Worm (Caenorhabditis elegans) whole organism, L3 larva: ENCODE data around the gene pes-5.

Experiments used
- R02D3.7 ChIP-seq: fragments of 150-350 bp; optimal IDR thresholded peaks from 2 replicates; lab custom pipeline; 2014; ENCODE audit warnings: missing biosample characterization, missing genetic modification characterization
- ZK546.5 ChIP-seq: sonication (generic microtip); optimal IDR thresholded peaks from 2 replicates; lab custom pipeline; 2017; ENCODE audit warnings: missing biosample characterization, missing genetic modification characterization
- ama-1 ChIP-seq: fragments of 150-350 bp; optimal IDR thresholded peaks from 2 replicates; lab custom pipeline; 2018
- ceh-16 ChIP-seq: sonication (generic microtip); optimal IDR thresholded peaks from 2 replicates; lab custom pipeline; 2017; ENCODE audit warnings: missing biosample characterization, missing genetic modification characterization
- ceh-28 ChIP-seq: fragments of 150-350 bp; optimal IDR thresholded peaks from 2 replicates; lab custom pipeline; 2014; ENCODE audit warnings: missing biosample characterization, missing genetic modification reagents, missing genetic modification characterization
- ceh-82 ChIP-seq: fragments of 150-350 bp; optimal IDR thresholded peaks from 2 replicates; lab custom pipeline; 2014; ENCODE audit warnings: missing biosample characterization, missing genetic modification characterization
- ceh-9 ChIP-seq: sonication (generic microtip); optimal IDR thresholded peaks from 2 replicates; lab custom pipeline; 2018; ENCODE audit warnings: missing biosample characterization, missing genetic modification characterization
- egl-27 ChIP-seq: sonication (generic microtip); optimal IDR thresholded peaks from 4 replicates; lab custom pipeline; 2017; ENCODE audit warnings: missing biosample characterization, missing genetic modification reagents, missing genetic modification characterization
- egl-5 ChIP-seq: fragments of 150-350 bp; optimal IDR thresholded peaks from 2 replicates; lab custom pipeline; 2017; ENCODE audit warnings: missing biosample characterization, missing genetic modification reagents, missing genetic modification characterization, inconsistent platforms
- elt-1 ChIP-seq: fragments of 150-350 bp; optimal IDR thresholded peaks from 2 replicates; lab custom pipeline; 2014; ENCODE audit warnings: missing biosample characterization, missing genetic modification characterization
- elt-2 ChIP-seq: sonication (generic microtip); optimal IDR thresholded peaks from 2 replicates; lab custom pipeline; 2016; ENCODE audit warnings: missing genetic modification reagents, mild to moderate bottlenecking, missing genetic modification characterization, missing compliant biosample characterization
- eor-1 ChIP-seq, 2 experiments: fragments of 150-350 bp; optimal IDR thresholded peaks; 2 replicates each; lab custom pipeline; 2014 to 2018; ENCODE audit warnings: missing biosample characterization in 2 of 2, missing genetic modification characterization in 2 of 2
- fkh-10 ChIP-seq: sonication (generic microtip); optimal IDR thresholded peaks from 2 replicates; lab custom pipeline; 2017; ENCODE audit warnings: missing biosample characterization, missing genetic modification reagents, missing genetic modification characterization
- fos-1 ChIP-seq: fragments of 150-350 bp; optimal IDR thresholded peaks from 2 replicates; lab custom pipeline; 2014; ENCODE audit warnings: missing biosample characterization, missing genetic modification characterization
- hmg-11 ChIP-seq: sonication (generic microtip); optimal IDR thresholded peaks from 2 replicates; lab custom pipeline; 2016; ENCODE audit warnings: missing genetic modification characterization, missing compliant biosample characterization
- lin-15B ChIP-seq: fragments of 150-350 bp; optimal IDR thresholded peaks from 2 replicates; lab custom pipeline; 2014; ENCODE audit warnings: missing biosample characterization, missing genetic modification characterization
- lin-39 ChIP-seq: fragments of 150-350 bp; optimal IDR thresholded peaks from 2 replicates; lab custom pipeline; 2018; ENCODE audit warnings: missing biosample characterization, missing genetic modification reagents, missing genetic modification characterization
- lsy-12 ChIP-seq: sonication (generic microtip); optimal IDR thresholded peaks from 2 replicates; lab custom pipeline; 2016; ENCODE audit warnings: mild to moderate bottlenecking, missing genetic modification characterization, missing compliant biosample characterization
- mdl-1 ChIP-seq: fragments of 150-350 bp; optimal IDR thresholded peaks from 2 replicates; lab custom pipeline; 2014; ENCODE audit warnings: missing biosample characterization, missing genetic modification characterization
- mml-1 ChIP-seq: fragments of 150-350 bp; sonication (generic microtip); optimal IDR thresholded peaks from 3 replicates; lab custom pipeline; 2014; ENCODE audit warnings: missing biosample characterization, missing genetic modification characterization
- nfya-1 ChIP-seq: sonication (generic microtip); optimal IDR thresholded peaks from 2 replicates; lab custom pipeline; 2017; ENCODE audit warnings: missing genetic modification characterization, mild to moderate bottlenecking, missing compliant biosample characterization, antibody characterized with exemption, moderate library complexity; ENCODE audit not compliant: insufficient read depth
- nhr-11 ChIP-seq: fragments of 150-350 bp; optimal IDR thresholded peaks from 2 replicates; lab custom pipeline; 2014; ENCODE audit warnings: missing biosample characterization, missing genetic modification characterization
- nhr-12 ChIP-seq: fragments of 150-350 bp; optimal IDR thresholded peaks from 2 replicates; lab custom pipeline; 2014; ENCODE audit warnings: missing biosample characterization, missing genetic modification characterization
- nhr-23 ChIP-seq: fragments of 150-350 bp; optimal IDR thresholded peaks from 2 replicates; lab custom pipeline; 2014; ENCODE audit warnings: missing biosample characterization, missing genetic modification reagents, missing genetic modification characterization
- nhr-237 ChIP-seq: fragments of 150-350 bp; optimal IDR thresholded peaks from 2 replicates; lab custom pipeline; 2014; ENCODE audit warnings: missing biosample characterization, missing genetic modification characterization
- nhr-25 ChIP-seq: sonication (generic microtip); optimal IDR thresholded peaks from 2 replicates; lab custom pipeline; 2017; ENCODE audit warnings: missing biosample characterization, missing genetic modification characterization
- nhr-28 ChIP-seq: fragments of 150-350 bp; optimal IDR thresholded peaks from 2 replicates; lab custom pipeline; 2014; ENCODE audit warnings: missing biosample characterization, missing genetic modification characterization
- nhr-43 ChIP-seq: sonication (generic microtip); optimal IDR thresholded peaks from 2 replicates; lab custom pipeline; 2016; ENCODE audit warnings: mild to moderate bottlenecking, missing genetic modification characterization, missing compliant biosample characterization; ENCODE audit not compliant: poor library complexity, severe bottlenecking
- nhr-67 ChIP-seq: fragments of 150-350 bp; optimal IDR thresholded peaks from 2 replicates; lab custom pipeline; 2014; ENCODE audit warnings: missing biosample characterization, missing genetic modification characterization
- nhr-76 ChIP-seq: fragments of 150-350 bp; sonication (generic microtip); optimal IDR thresholded peaks from 5 replicates; lab custom pipeline; 2014; ENCODE audit warnings: missing biosample characterization, missing genetic modification characterization
- nhr-77 ChIP-seq: fragments of 150-350 bp; optimal IDR thresholded peaks from 2 replicates; lab custom pipeline; 2014; ENCODE audit warnings: missing biosample characterization, missing genetic modification characterization
- pha-4 ChIP-seq: fragments of 150-350 bp; optimal IDR thresholded peaks from 2 replicates; lab custom pipeline; 2014; ENCODE audit warnings: missing biosample characterization, missing genetic modification reagents, missing genetic modification characterization
- pqm-1 ChIP-seq: fragments of 150-350 bp; optimal IDR thresholded peaks from 2 replicates; lab custom pipeline; 2017; ENCODE audit warnings: missing biosample characterization, missing genetic modification characterization, inconsistent platforms
- sea-2 ChIP-seq: fragments of 150-350 bp; sonication (generic microtip); optimal IDR thresholded peaks from 4 replicates; lab custom pipeline; 2014; ENCODE audit warnings: missing biosample characterization, missing genetic modification reagents, missing genetic modification characterization
- skn-1 ChIP-seq: fragments of 150-350 bp; optimal IDR thresholded peaks from 2 replicates; lab custom pipeline; 2014; ENCODE audit warnings: missing biosample characterization, missing genetic modification characterization
- snpc-4 ChIP-seq: fragments of 150-350 bp; optimal IDR thresholded peaks from 2 replicates; lab custom pipeline; 2014; ENCODE audit warnings: missing biosample characterization, missing genetic modification characterization
- tbx-2 ChIP-seq: sonication (generic microtip); optimal IDR thresholded peaks from 2 replicates; lab custom pipeline; 2016; ENCODE audit warnings: mild to moderate bottlenecking, missing genetic modification characterization, missing compliant biosample characterization
- unc-39 ChIP-seq: sonication (generic microtip); optimal IDR thresholded peaks from 4 replicates; lab custom pipeline; 2017; ENCODE audit warnings: missing biosample characterization, missing genetic modification characterization
- unc-62 ChIP-seq: fragments of 150-350 bp; sonication (generic microtip); optimal IDR thresholded peaks from 4 replicates; lab custom pipeline; 2014; ENCODE audit warnings: missing biosample characterization, missing genetic modification reagents, missing genetic modification characterization
- zag-1 ChIP-seq: fragments of 150-350 bp; optimal IDR thresholded peaks from 2 replicates; lab custom pipeline; 2014; ENCODE audit warnings: missing biosample characterization, missing genetic modification characterization
- ztf-11 ChIP-seq: fragments of 150-350 bp; optimal IDR thresholded peaks from 2 replicates; lab custom pipeline; 2014; ENCODE audit warnings: missing biosample characterization, missing genetic modification characterization
- ztf-4 ChIP-seq: fragments of 150-350 bp; optimal IDR thresholded peaks from 2 replicates; lab custom pipeline; 2014; ENCODE audit warnings: missing biosample characterization, missing genetic modification characterization

Gene pes-5

ce11 chrII:11819824-11820223 lies 10.0 kb downstream of the pes-5 start, which contains the start of gene Y6D1A.2:
Gene Y6D1A.2, minus strand, starts transcription at chrII:11819924.
- TF ChIP-seq mdl-1 (tag; lab: Kevin White, UChicago) (no peak), nhr-25 (tag; lab: Kevin White, UChicago) (peak; percentile 33)
- TF ChIP-seq, all 47 proteins: peak for 1

DNA sequence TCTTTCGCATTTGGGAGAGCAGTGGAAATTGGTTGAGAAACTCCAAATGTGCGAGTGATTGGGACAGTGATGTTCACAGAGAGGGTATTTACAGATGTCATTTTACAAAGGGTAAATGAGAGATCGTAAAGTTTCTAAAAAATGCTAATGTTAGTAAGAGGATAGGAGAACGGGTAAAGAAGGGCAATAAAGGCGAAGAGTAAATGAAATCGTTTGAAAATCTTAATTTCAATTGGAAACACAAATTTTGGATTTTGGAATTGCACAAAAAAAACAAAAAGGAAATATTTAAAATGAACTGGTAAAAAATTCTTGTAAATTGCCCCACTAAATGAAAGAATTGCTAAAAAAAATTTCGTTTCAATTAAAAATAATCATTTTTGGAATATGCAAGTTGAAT lies 13.3 kb downstream of the pes-5 start, which contains the start of gene pap-3:
pap-3 (minus strand) TSS at position 101 of the 400 bp plus-strand sequence.
- TF ChIP-seq elt-2 (no peak), ceh-9 (tag; lab: Kevin White, UChicago) (no peak), ceh-82 (tag; lab: Kevin White, UChicago) (no peak), elt-1 (tag; lab: Kevin White, UChicago) (no peak), sea-2 (GFP tag; lab: Kevin White, UChicago) (no peak), fkh-10 (GFP tag; lab: Kevin White, UChicago) (no peak), nfya-1 (tag; lab: Kevin White, UChicago) (no peak), nhr-77 (tag; lab: Kevin White, UChicago) (no peak), nhr-25 (tag; lab: Kevin White, UChicago) (no peak), zag-1 (no peak), ZK546.5 (tag; lab: Kevin White, UChicago) (no peak), egl-27 (no peak), lin-39 (tag; lab: Kevin White, UChicago) (no peak), mml-1 (tag; lab: Kevin White, UChicago) (no peak), nhr-237 (tag; lab: Kevin White, UChicago) (no peak), unc-39 (tag; lab: Kevin White, UChicago) (no peak), ceh-28 (tag; lab: Kevin White, UChicago) (no peak), hmg-11 (tag; lab: Kevin White, UChicago) (no peak), nhr-28 (tag; lab: Kevin White, UChicago) (no peak)

DNA sequence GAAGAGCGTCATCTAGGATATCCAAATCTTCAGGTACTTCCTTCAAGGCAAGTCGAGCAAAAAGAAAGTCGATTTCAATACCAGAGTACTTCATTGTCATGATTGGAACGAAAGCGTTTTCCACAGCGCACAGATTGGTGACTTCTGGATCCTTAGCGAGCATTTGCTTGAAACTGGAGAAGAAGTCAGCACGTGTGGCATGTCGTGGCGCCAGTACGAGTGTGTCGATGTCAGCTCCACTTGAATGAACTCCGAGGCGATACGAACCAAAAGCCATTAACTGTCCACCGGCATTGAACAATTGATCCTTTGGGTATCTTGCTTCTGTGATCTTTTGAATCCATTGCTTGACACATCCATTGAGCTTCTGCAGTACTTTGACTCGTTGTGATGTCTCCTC lies 13.8 kb downstream of the pes-5 start:
- no peak for TF ChIP-seq nhr-77 (tag; lab: Kevin White, UChicago)
- no peak for TF ChIP-seq ama-1 (lab: Kevin White, UChicago)
- no peak for TF ChIP-seq ztf-11 (tag; lab: Kevin White, UChicago)
- no peak for TF ChIP-seq nhr-67
- no peak for TF ChIP-seq egl-5 (tag; lab: Kevin White, UChicago)
- no peak for TF ChIP-seq R02D3.7 (tag; lab: Kevin White, UChicago)
- TF ChIP-seq nfya-1 (tag; lab: Kevin White, UChicago), result no peak
- TF ChIP-seq nhr-11 (tag; lab: Kevin White, UChicago), result no peak
- no peak for TF ChIP-seq hmg-11 (tag; lab: Kevin White, UChicago)

DNA sequence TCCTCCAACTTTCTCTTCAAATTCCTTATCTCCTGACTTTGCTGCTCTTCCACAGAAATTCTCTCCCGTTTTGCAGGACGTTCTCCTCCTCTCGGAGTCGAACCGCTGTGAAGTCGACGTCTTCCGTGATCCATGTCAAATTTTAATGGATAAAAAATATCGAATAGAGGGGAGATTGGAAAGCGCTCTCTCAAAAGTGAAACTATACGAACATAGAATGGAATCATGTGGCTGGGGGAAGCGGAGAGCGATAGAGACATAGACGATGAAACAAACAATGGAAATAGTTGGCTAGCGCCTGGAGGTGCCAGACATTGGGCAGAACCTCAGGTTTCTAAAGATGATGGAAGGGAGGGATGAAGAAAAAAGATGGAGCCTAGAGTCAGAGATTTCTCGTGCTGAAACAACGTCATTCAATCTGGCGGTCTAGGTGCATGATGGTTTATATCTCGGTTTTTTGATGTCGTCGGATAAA lies 15.9 kb downstream of the pes-5 start, which contains the start of gene F43G6.8:
F43G6.8 (minus strand) TSS at position 198 of the 475 bp plus-strand sequence.
- no peak for TF ChIP-seq ceh-16
- no peak for TF ChIP-seq fos-1
- no peak for TF ChIP-seq ceh-9 (tag; lab: Kevin White, UChicago)
- TF ChIP-seq pqm-1 (tag; lab: Kevin White, UChicago), result peak; percentile 14
- no peak for TF ChIP-seq nhr-77 (tag; lab: Kevin White, UChicago)
- no peak for TF ChIP-seq sea-2 (GFP tag; lab: Kevin White, UChicago)
- TF ChIP-seq ceh-28 (tag; lab: Kevin White, UChicago), result no peak
- no peak for TF ChIP-seq elt-1 (tag; lab: Kevin White, UChicago)
- no peak for TF ChIP-seq nhr-28 (tag; lab: Kevin White, UChicago)
- no peak for TF ChIP-seq nhr-67
- no peak for TF ChIP-seq egl-27
- TF ChIP-seq unc-39 (tag; lab: Kevin White, UChicago), result no peak
- no peak for TF ChIP-seq nhr-43 (tag; lab: Kevin White, UChicago)
- TF ChIP-seq tbx-2 (tag; lab: Kevin White, UChicago), result no peak
- TF ChIP-seq hmg-11 (tag; lab: Kevin White, UChicago), result no peak
- TF ChIP-seq ztf-11 (tag; lab: Kevin White, UChicago), result no peak
- no peak for TF ChIP-seq mdl-1 (tag; lab: Kevin White, UChicago)
- TF ChIP-seq nhr-23 (tag; lab: Kevin White, UChicago), result peak; percentile 35
- peak; percentile 11 for TF ChIP-seq lin-15B (tag; lab: Kevin White, UChicago)
- TF ChIP-seq elt-2, result peak; percentile 30
- peak; percentile 78 for TF ChIP-seq nhr-11 (tag; lab: Kevin White, UChicago)
- TF ChIP-seq nhr-25 (tag; lab: Kevin White, UChicago), result peak; percentile 13
- TF ChIP-seq eor-1 (tag; optimal IDR thresholded peaks at IDR 0.05; lab: Kevin White, UChicago), result no peak
- TF ChIP-seq egl-5 (tag; lab: Kevin White, UChicago), result no peak
- no peak for TF ChIP-seq lsy-12 (tag; lab: Kevin White, UChicago)
- peak; percentile 72 for TF ChIP-seq nfya-1 (tag; lab: Kevin White, UChicago)
- no peak for TF ChIP-seq nhr-12
- TF ChIP-seq R02D3.7 (tag; lab: Kevin White, UChicago), result no peak
- TF ChIP-seq pha-4, result no peak
- no peak for TF ChIP-seq ZK546.5 (tag; lab: Kevin White, UChicago)
- TF ChIP-seq lin-39 (tag; lab: Kevin White, UChicago), result peak; percentile 11
- TF ChIP-seq ama-1 (lab: Kevin White, UChicago), result no peak
- TF ChIP-seq mml-1 (tag; lab: Kevin White, UChicago), result no peak
- TF ChIP-seq fkh-10 (GFP tag; lab: Kevin White, UChicago), result no peak
- no peak for TF ChIP-seq ceh-82 (tag; lab: Kevin White, UChicago)
- TF ChIP-seq zag-1, result no peak
- TF ChIP-seq snpc-4 (tag; lab: Kevin White, UChicago), result peak; percentile 32
- no peak for TF ChIP-seq ztf-4 (tag; lab: Kevin White, UChicago)
- TF ChIP-seq nhr-76 (tag; lab: Kevin White, UChicago), result no peak
- TF ChIP-seq unc-62, result no peak
- no peak for TF ChIP-seq skn-1
